Worm (Caenorhabditis elegans) whole organism, L2 larva: ENCODE results near the gene snt-2.
A peak's percentile ranks its signal among the peaks of the same experiment; 100 is the strongest.

Experiments
- C34F6.9 ChIP-seq: fragments of 150-350 bp; optimal IDR thresholded peaks from 2 replicates; lab custom pipeline; 2014; ENCODE audit warnings: missing biosample characterization, missing genetic modification characterization
- F13H6.1 ChIP-seq: sonication (generic microtip); optimal IDR thresholded peaks from 2 replicates; lab custom pipeline; 2016; ENCODE audit warnings: missing genetic modification characterization, missing compliant biosample characterization
- R02D3.7 ChIP-seq: fragments of 150-350 bp; optimal IDR thresholded peaks from 2 replicates; lab custom pipeline; 2014; ENCODE audit warnings: missing biosample characterization, missing genetic modification characterization
- Y55F3AM.14 ChIP-seq: fragments of 200-800 bp; sonication (Bioruptor generic); optimal IDR thresholded peaks from 2 replicates; lab custom pipeline; 2018; ENCODE audit warnings: mild to moderate bottlenecking, missing genetic modification characterization, missing compliant biosample characterization
- ZK546.5 ChIP-seq: sonication (generic microtip); optimal IDR thresholded peaks from 2 replicates; lab custom pipeline; 2017; ENCODE audit warnings: missing biosample characterization, missing genetic modification characterization
- alr-1 ChIP-seq: fragments of 150-350 bp; optimal IDR thresholded peaks from 2 replicates; lab custom pipeline; 2014; ENCODE audit warnings: missing biosample characterization, missing genetic modification characterization
- aly-2 ChIP-seq: fragments of 150-350 bp; optimal IDR thresholded peaks from 2 replicates; lab custom pipeline; 2014; ENCODE audit warnings: missing biosample characterization, missing genetic modification characterization
- ama-1 ChIP-seq: fragments of 150-350 bp; optimal IDR thresholded peaks from 2 replicates; lab custom pipeline; 2018; ENCODE audit warnings: inconsistent platforms
- blmp-1 ChIP-seq: sonication (generic microtip); optimal IDR thresholded peaks from 2 replicates; lab custom pipeline; 2017; ENCODE audit warnings: missing genetic modification characterization, mild to moderate bottlenecking, missing compliant biosample characterization, antibody characterized with exemption, moderate library complexity; ENCODE audit not compliant: insufficient read depth
- ceh-16 ChIP-seq: fragments of 150-350 bp; optimal IDR thresholded peaks from 2 replicates; lab custom pipeline; 2014; ENCODE audit warnings: missing biosample characterization, missing genetic modification characterization
- ceh-82 ChIP-seq: fragments of 150-350 bp; optimal IDR thresholded peaks from 2 replicates; lab custom pipeline; 2014; ENCODE audit warnings: missing biosample characterization, missing genetic modification characterization
- crh-2 ChIP-seq: sonication (generic microtip); optimal IDR thresholded peaks from 2 replicates; lab custom pipeline; 2017; ENCODE audit warnings: missing biosample characterization, missing genetic modification characterization
- dmd-4 ChIP-seq: sonication (generic microtip); optimal IDR thresholded peaks from 2 replicates; lab custom pipeline; 2017; ENCODE audit warnings: missing biosample characterization, missing genetic modification characterization
- egl-27 ChIP-seq: sonication (generic microtip); optimal IDR thresholded peaks from 3 replicates; lab custom pipeline; 2017; ENCODE audit warnings: missing biosample characterization, missing genetic modification reagents, missing genetic modification characterization
- elt-1 ChIP-seq: fragments of 150-350 bp; optimal IDR thresholded peaks from 2 replicates; lab custom pipeline; 2014; ENCODE audit warnings: missing biosample characterization, missing genetic modification characterization
- elt-3 ChIP-seq: sonication (generic microtip); optimal IDR thresholded peaks from 2 replicates; lab custom pipeline; 2017; ENCODE audit warnings: missing biosample characterization, missing genetic modification characterization
- fos-1 ChIP-seq: fragments of 150-350 bp; optimal IDR thresholded peaks from 2 replicates; lab custom pipeline; 2014; ENCODE audit warnings: missing biosample characterization, missing genetic modification characterization
- gmeb-1 ChIP-seq: fragments of 150-350 bp; optimal IDR thresholded peaks from 2 replicates; lab custom pipeline; 2014; ENCODE audit warnings: missing biosample characterization, missing genetic modification characterization
- lin-11 ChIP-seq: fragments of 150-350 bp; sonication (generic microtip); optimal IDR thresholded peaks from 2 replicates; lab custom pipeline; 2014; ENCODE audit warnings: missing biosample characterization, missing genetic modification characterization, inconsistent platforms, mixed read lengths
- lin-13 ChIP-seq: fragments of 150-350 bp; optimal IDR thresholded peaks from 2 replicates; lab custom pipeline; 2014; ENCODE audit warnings: missing biosample characterization, missing genetic modification reagents, missing genetic modification characterization
- lin-39 ChIP-seq: fragments of 150-350 bp; optimal IDR thresholded peaks from 2 replicates; lab custom pipeline; 2014; ENCODE audit warnings: missing biosample characterization, missing genetic modification reagents, missing genetic modification characterization
- lsy-2 ChIP-seq, 2 experiments: fragments of 150-350 bp in 1 of 2; sonication (generic microtip) in 1 of 2; optimal IDR thresholded peaks; 2 replicates each; lab custom pipeline; 2014 to 2017; ENCODE audit warnings: missing biosample characterization in 2 of 2, missing genetic modification characterization in 2 of 2
- mab-5 ChIP-seq: fragments of 150-350 bp; optimal IDR thresholded peaks from 2 replicates; lab custom pipeline; 2014; ENCODE audit warnings: missing biosample characterization, missing genetic modification characterization
- mbf-1 ChIP-seq: sonication (generic microtip); optimal IDR thresholded peaks from 2 replicates; lab custom pipeline; 2017; ENCODE audit warnings: missing biosample characterization, missing genetic modification characterization
- mdl-1 ChIP-seq, 2 experiments: fragments of 150-350 bp in 1 of 2; sonication (generic microtip) in 1 of 2; optimal IDR thresholded peaks; 2 replicates each; lab custom pipeline; 2017; ENCODE audit warnings: missing biosample characterization in 2 of 2, missing genetic modification characterization in 2 of 2
- nhr-10 ChIP-seq: sonication (generic microtip); optimal IDR thresholded peaks from 2 replicates; lab custom pipeline; 2017; ENCODE audit warnings: missing biosample characterization, missing genetic modification characterization
- nhr-11 ChIP-seq: fragments of 150-350 bp; optimal IDR thresholded peaks from 2 replicates; lab custom pipeline; 2014; ENCODE audit warnings: missing biosample characterization, missing genetic modification characterization
- nhr-12 ChIP-seq: fragments of 150-350 bp; optimal IDR thresholded peaks from 2 replicates; lab custom pipeline; 2014; ENCODE audit warnings: missing biosample characterization, missing genetic modification characterization
- nhr-129 ChIP-seq: fragments of 150-350 bp; optimal IDR thresholded peaks from 2 replicates; lab custom pipeline; 2014; ENCODE audit warnings: missing biosample characterization, missing genetic modification characterization
- nhr-21 ChIP-seq: fragments of 150-350 bp; optimal IDR thresholded peaks from 2 replicates; lab custom pipeline; 2014; ENCODE audit warnings: missing biosample characterization, missing genetic modification characterization
- nhr-23 ChIP-seq: fragments of 150-350 bp; optimal IDR thresholded peaks from 2 replicates; lab custom pipeline; 2014; ENCODE audit warnings: missing biosample characterization, missing genetic modification reagents, missing genetic modification characterization
- nhr-237 ChIP-seq: fragments of 150-350 bp; optimal IDR thresholded peaks from 2 replicates; lab custom pipeline; 2014; ENCODE audit warnings: missing biosample characterization, missing genetic modification characterization
- nhr-25 ChIP-seq: fragments of 150-350 bp; sonication (generic microtip); optimal IDR thresholded peaks from 3 replicates; lab custom pipeline; 2014; ENCODE audit warnings: missing biosample characterization, missing genetic modification characterization
- nhr-6 ChIP-seq: fragments of 150-350 bp; optimal IDR thresholded peaks from 2 replicates; lab custom pipeline; 2014; ENCODE audit warnings: missing biosample characterization, missing genetic modification characterization
- nhr-77 ChIP-seq: fragments of 150-350 bp; optimal IDR thresholded peaks from 2 replicates; lab custom pipeline; 2014; ENCODE audit warnings: missing biosample characterization, missing genetic modification characterization
- peb-1 ChIP-seq: fragments of 150-350 bp; optimal IDR thresholded peaks from 2 replicates; lab custom pipeline; 2014; ENCODE audit warnings: missing biosample characterization, missing genetic modification characterization
- sem-4 ChIP-seq: fragments of 150-350 bp; optimal IDR thresholded peaks from 2 replicates; lab custom pipeline; 2014; ENCODE audit warnings: missing biosample characterization, missing genetic modification reagents, missing genetic modification characterization
- skn-1 ChIP-seq: sonication (generic microtip); optimal IDR thresholded peaks from 2 replicates; lab custom pipeline; 2017; ENCODE audit warnings: missing biosample characterization, missing genetic modification characterization
- sma-3 ChIP-seq: sonication (generic microtip); optimal IDR thresholded peaks from 2 replicates; lab custom pipeline; 2016; ENCODE audit warnings: missing genetic modification reagents, missing genetic modification characterization, missing compliant biosample characterization
- sma-9 ChIP-seq, 2 experiments: fragments of 150-350 bp in 1 of 2; sonication (generic microtip) in 1 of 2; optimal IDR thresholded peaks; 2 replicates each; lab custom pipeline; 2014 to 2016; ENCODE audit warnings: missing genetic modification characterization in 2 of 2, mild to moderate bottlenecking in 1 of 2, missing biosample characterization in 1 of 2, missing compliant biosample characterization in 1 of 2, missing genetic modification reagents in 1 of 2, moderate library complexity in 1 of 2
- snpc-4 ChIP-seq: fragments of 150-350 bp; optimal IDR thresholded peaks from 2 replicates; lab custom pipeline; 2014; ENCODE audit warnings: missing biosample characterization, missing genetic modification characterization
- unc-39 ChIP-seq: fragments of 150-350 bp; optimal IDR thresholded peaks from 2 replicates; lab custom pipeline; 2014; ENCODE audit warnings: missing biosample characterization, missing genetic modification characterization
- unc-55 ChIP-seq: fragments of 150-350 bp; sonication (generic microtip); optimal IDR thresholded peaks from 3 replicates; lab custom pipeline; 2014; ENCODE audit warnings: missing biosample characterization, missing genetic modification reagents, missing genetic modification characterization
- unc-62 ChIP-seq: fragments of 150-350 bp; optimal IDR thresholded peaks from 2 replicates; lab custom pipeline; 2014; ENCODE audit warnings: missing biosample characterization, missing genetic modification reagents, missing genetic modification characterization
- zag-1 ChIP-seq: fragments of 150-350 bp; optimal IDR thresholded peaks from 2 replicates; lab custom pipeline; 2014; ENCODE audit warnings: missing biosample characterization, missing genetic modification characterization
- ztf-1 ChIP-seq: fragments of 200-800 bp; sonication (Bioruptor generic); conservative IDR thresholded peaks from 2 replicates; pipeline ENCODE4 v1.3.6; 2022; ENCODE audit warnings: missing genetic modification characterization, missing compliant biosample characterization
- ztf-11 ChIP-seq: sonication (generic microtip); optimal IDR thresholded peaks from 2 replicates; lab custom pipeline; 2017; ENCODE audit warnings: missing biosample characterization, missing genetic modification characterization
- ztf-4 ChIP-seq: fragments of 150-350 bp; optimal IDR thresholded peaks from 2 replicates; lab custom pipeline; 2014; ENCODE audit warnings: missing biosample characterization, missing genetic modification characterization

The snt-2 gene

DNA sequence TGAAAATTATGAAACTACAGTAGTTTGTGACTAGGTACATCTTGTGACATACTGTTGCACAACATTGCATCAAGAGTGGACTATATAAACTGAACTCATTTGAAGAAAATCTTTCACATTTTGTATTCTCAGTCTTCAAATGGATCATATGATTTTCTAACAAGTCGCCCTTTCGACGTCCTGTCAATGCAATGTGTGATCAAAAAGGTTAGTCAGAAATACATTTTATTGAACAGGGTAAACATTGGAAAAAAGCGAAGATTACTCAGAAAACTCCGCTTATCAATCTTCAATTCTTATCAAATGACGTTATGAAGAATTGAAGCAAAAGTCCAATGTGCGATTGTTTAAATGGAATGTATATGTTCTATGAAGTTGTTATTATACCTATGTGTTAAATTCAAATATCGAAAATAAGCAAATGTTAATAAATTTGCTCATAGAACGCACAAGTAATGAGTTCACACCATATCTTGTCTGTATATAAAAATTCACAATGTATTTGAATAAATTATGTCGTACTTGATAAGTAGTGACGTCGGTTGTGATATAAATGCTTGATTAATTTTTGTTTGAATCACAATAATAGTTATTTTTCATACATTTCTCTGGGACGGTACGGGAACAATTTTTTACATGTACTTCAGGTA lies 39.4 kb upstream of the snt-2 start, which contains the start of gene zip-2:
Gene zip-2 (plus strand): TSS at position 128 of the 650 bp plus-strand sequence.
- TF ChIP-seq Y55F3AM.14 (GFP tag; lab: Kevin White, UChicago) = no peak
- no peak for TF ChIP-seq ztf-1 (GFP tag; lab: Robert Waterston, UW)
- no peak for TF ChIP-seq dmd-4 (tag; lab: Kevin White, UChicago)
- TF ChIP-seq ZK546.5 (tag; lab: Kevin White, UChicago) = no peak
- TF ChIP-seq ama-1 (lab: Kevin White, UChicago) = peak; percentile 2
- no peak for TF ChIP-seq ceh-16
- no peak for TF ChIP-seq nhr-23
- TF ChIP-seq nhr-6 (tag; lab: Kevin White, UChicago) = no peak
- TF ChIP-seq unc-55 (GFP tag; lab: Kevin White, UChicago) = no peak
- no peak for TF ChIP-seq mab-5
- peak; percentile 18 for TF ChIP-seq C34F6.9 (tag; lab: Kevin White, UChicago)
- no peak for TF ChIP-seq alr-1 (tag; lab: Kevin White, UChicago)
- TF ChIP-seq nhr-129 (tag; lab: Kevin White, UChicago) = peak; percentile 88
- no peak for TF ChIP-seq nhr-77 (tag; lab: Kevin White, UChicago)
- no peak for TF ChIP-seq skn-1
- no peak for TF ChIP-seq F13H6.1 (tag; lab: Kevin White, UChicago)
- TF ChIP-seq unc-62 = no peak
- TF ChIP-seq crh-2 (tag; lab: Kevin White, UChicago) = peak; percentile 76
- TF ChIP-seq sma-3 (GFP tag; lab: Kevin White, UChicago) = peak; percentile 11
- TF ChIP-seq nhr-10 = no peak
- TF ChIP-seq aly-2 (tag; lab: Kevin White, UChicago) = no peak
- TF ChIP-seq ztf-4 (tag; lab: Kevin White, UChicago) = no peak
- TF ChIP-seq fos-1 (tag; lab: Kevin White, UChicago) = peak; percentile 95
- no peak for TF ChIP-seq unc-39
- no peak for TF ChIP-seq R02D3.7 (tag; lab: Kevin White, UChicago)
- no peak for TF ChIP-seq blmp-1 (tag; lab: Kevin White, UChicago)
- TF ChIP-seq sem-4 (tag; lab: Kevin White, UChicago) = no peak
- peak; percentile 49 for TF ChIP-seq gmeb-1 (tag; lab: Kevin White, UChicago)
- TF ChIP-seq egl-27 (tag; lab: Kevin White, UChicago) = no peak
- TF ChIP-seq peb-1 = no peak
- TF ChIP-seq ztf-11 (tag; lab: Kevin White, UChicago) = no peak
- TF ChIP-seq sma-9 (GFP tag; optimal IDR thresholded peaks at IDR 0.05; lab: Kevin White, UChicago) = peak; percentile 60
- TF ChIP-seq sma-9 (tag; optimal IDR thresholded peaks at IDR 0.05; lab: Kevin White, UChicago) = no peak
- no peak for TF ChIP-seq mdl-1 (tag; optimal IDR thresholded peaks at IDR 0.05; lab: Kevin White, UChicago)
- no peak for TF ChIP-seq mbf-1 (tag; lab: Kevin White, UChicago)
- TF ChIP-seq snpc-4 (tag; lab: Kevin White, UChicago) = no peak
- TF ChIP-seq elt-1 (tag; lab: Kevin White, UChicago) = no peak
- no peak for TF ChIP-seq lin-11 (tag; lab: Kevin White, UChicago)
- TF ChIP-seq nhr-21 (tag; lab: Kevin White, UChicago) = peak; percentile 45
- no peak for TF ChIP-seq ceh-82
- no peak for TF ChIP-seq elt-3 (tag; lab: Kevin White, UChicago)
- TF ChIP-seq lin-39 (tag; lab: Kevin White, UChicago) = no peak
- TF ChIP-seq lsy-2 (tag; optimal IDR thresholded peaks at IDR 0.05; lab: Kevin White, UChicago) = no peak
- TF ChIP-seq lin-13 (GFP tag; lab: Kevin White, UChicago) = peak; percentile 4
- peak; percentile 16 for TF ChIP-seq nhr-25 (tag; lab: Kevin White, UChicago)
- no peak for TF ChIP-seq zag-1
- TF ChIP-seq nhr-237 (tag; lab: Kevin White, UChicago) = no peak
- no peak for TF ChIP-seq nhr-12 (tag; lab: Kevin White, UChicago)
- TF ChIP-seq nhr-11 (tag; lab: Kevin White, UChicago) = no peak
- TF ChIP-seq, all 48 proteins: peak for 11
